Fruit fly (Drosophila melanogaster): ENCODE results near the gene Smvt.

DNA sequence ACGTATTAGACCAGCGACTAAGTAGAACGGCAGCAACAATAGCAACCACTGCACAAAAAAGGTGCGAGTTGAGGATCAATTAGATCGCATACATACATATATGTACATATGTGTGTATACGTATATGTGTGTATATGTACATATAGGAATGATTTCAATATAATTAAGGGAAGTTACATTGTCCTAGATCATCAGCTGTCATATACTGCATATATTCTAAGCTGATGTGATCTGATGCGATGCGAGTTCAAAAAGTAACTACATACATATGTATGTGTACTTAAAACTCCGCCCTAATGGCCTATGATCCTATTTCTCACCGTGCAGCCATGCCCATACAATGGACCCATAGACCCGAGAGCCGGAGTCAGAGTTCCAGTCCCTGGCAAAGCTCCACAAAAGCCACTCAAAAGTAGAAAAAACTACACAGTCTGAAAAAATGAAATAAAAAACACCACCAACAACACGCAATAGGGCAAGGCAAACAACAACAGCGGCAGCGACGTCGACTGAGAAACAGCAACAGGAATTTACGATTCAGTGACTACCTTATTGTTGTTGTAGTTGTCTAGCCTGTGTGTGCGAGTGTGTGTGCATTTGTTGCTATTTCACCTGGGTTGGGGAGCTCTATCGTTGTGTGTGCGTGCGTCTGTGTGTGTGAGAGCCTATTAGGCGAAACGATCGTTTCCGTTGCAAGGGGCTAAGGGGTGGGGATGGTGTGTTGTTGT, 38.0 kb downstream of the Smvt start:
- TF ChIP-seq CG32264 (GFP tag; optimal IDR thresholded peaks at IDR 0.05) (no peak), sage (GFP tag; optimal IDR thresholded peaks at IDR 0.05) (no peak), Myc (optimal IDR thresholded peaks at IDR 0.05) (no peak), usp (GFP tag; optimal IDR thresholded peaks at IDR 0.05) (no peak), Hnf4 (GFP tag; optimal IDR thresholded peaks at IDR 0.05) (no peak), woc (GFP tag; optimal IDR thresholded peaks at IDR 0.05) (no peak), Abd-B (GFP tag; optimal IDR thresholded peaks at IDR 0.05) (no peak), sv (GFP tag; optimal IDR thresholded peaks at IDR 0.05) (no peak), jim (GFP tag; optimal IDR thresholded peaks at IDR 0.05) (no peak), Dif (GFP tag; optimal IDR thresholded peaks at IDR 0.05; ENCODE audit: partially characterized antibody) (no peak), fru (GFP tag; optimal IDR thresholded peaks at IDR 0.05) (no peak), pan (optimal IDR thresholded peaks at IDR 0.05) (no peak), HLH106 (tag; optimal IDR thresholded peaks at IDR 0.05) (no peak)

Measured in whole organism, wandering third instar larva.